Fruit fly (Drosophila melanogaster) whole organism, pupa: ENCODE measurements around the gene CG15143.

Experiments
- CG10348 ChIP-seq: fragments of 200-800 bp; sonication (Bioruptor generic); IDR thresholded peaks from 2 replicates; pipeline ENCODE4 v1.3.6; 2022; ENCODE audit warnings: missing biosample characterization, missing genetic modification characterization
- CG12605 ChIP-seq: fragments of 200-800 bp; sonication (Bioruptor generic); IDR thresholded peaks from 2 replicates; pipeline ENCODE4 v1.3.6; 2022; ENCODE audit warnings: missing biosample characterization, missing genetic modification characterization
- CG13204 ChIP-seq: fragments of 200-800 bp; sonication (Bioruptor generic); optimal IDR thresholded peaks from 2 replicates; lab custom pipeline; 2018; ENCODE audit warnings: missing biosample characterization, mild to moderate bottlenecking, missing genetic modification characterization, moderate library complexity
- CG14655 ChIP-seq: fragments of 200-800 bp; sonication (Bioruptor generic); optimal IDR thresholded peaks from 3 replicates; lab custom pipeline; 2017; ENCODE audit warnings: mild to moderate bottlenecking, missing biosample characterization, missing genetic modification reagents, missing genetic modification characterization
- CG15710 ChIP-seq: fragments of 200-800 bp; sonication (Bioruptor generic); optimal IDR thresholded peaks from 2 replicates; lab custom pipeline; 2018; ENCODE audit warnings: missing biosample characterization, mild to moderate bottlenecking, missing genetic modification characterization, moderate library complexity
- CG17806 ChIP-seq: fragments of 200-800 bp; sonication (Bioruptor generic); optimal IDR thresholded peaks from 2 replicates; lab custom pipeline; 2018; ENCODE audit warnings: missing biosample characterization, mild to moderate bottlenecking, missing genetic modification characterization, moderate library complexity
- CG32121 ChIP-seq: fragments of 200-800 bp; sonication (Bioruptor generic); IDR thresholded peaks from 2 replicates; pipeline ENCODE4 v1.3.6; 2022; ENCODE audit warnings: missing biosample characterization, missing genetic modification characterization
- CG34367 ChIP-seq: fragments of 200-800 bp; sonication (Bioruptor generic); optimal IDR thresholded peaks from 2 replicates; lab custom pipeline; 2018; ENCODE audit warnings: missing biosample characterization, mild to moderate bottlenecking, missing genetic modification characterization
- CG4496 ChIP-seq: fragments of 200-800 bp; sonication (Bioruptor generic); IDR thresholded peaks from 3 replicates; pipeline ENCODE4 v1.3.6; 2022; ENCODE audit warnings: missing biosample characterization, missing genetic modification characterization
- CG8159 ChIP-seq: fragments of 200-800 bp; sonication (Bioruptor generic); optimal IDR thresholded peaks from 3 replicates; lab custom pipeline; 2018; ENCODE audit warnings: missing biosample characterization, mild to moderate bottlenecking, missing genetic modification characterization, moderate library complexity
- CG8301 ChIP-seq: fragments of 200-800 bp; sonication (Bioruptor generic); optimal IDR thresholded peaks from 2 replicates; lab custom pipeline; 2018; ENCODE audit warnings: missing biosample characterization, mild to moderate bottlenecking, missing genetic modification characterization
- CG9948 ChIP-seq: fragments of 200-800 bp; sonication (Bioruptor generic); optimal IDR thresholded peaks from 2 replicates; lab custom pipeline; 2018; ENCODE audit warnings: missing biosample characterization, mild to moderate bottlenecking, missing genetic modification characterization, moderate library complexity
- D1 ChIP-seq: fragments of 200-800 bp; sonication (Bioruptor generic); optimal IDR thresholded peaks from 2 replicates; lab custom pipeline; 2018; ENCODE audit warnings: missing biosample characterization, mild to moderate bottlenecking, missing genetic modification characterization, moderate library complexity
- EcR ChIP-seq: fragments of 200-800 bp; sonication (Bioruptor generic); optimal IDR thresholded peaks from 3 replicates; lab custom pipeline; 2019; ENCODE audit warnings: missing biosample characterization, missing genetic modification characterization, mild to moderate bottlenecking, moderate library complexity, missing genetic modification reagents
- Ets98B ChIP-seq: fragments of 200-800 bp; sonication (Bioruptor generic); IDR thresholded peaks from 2 replicates; pipeline ENCODE4 v1.3.6; 2022; ENCODE audit warnings: missing biosample characterization, missing genetic modification characterization
- Pif1A ChIP-seq: fragments of 200-800 bp; sonication (Bioruptor generic); optimal IDR thresholded peaks from 3 replicates; lab custom pipeline; 2016; ENCODE audit warnings: missing biosample characterization, missing genetic modification characterization
- Pif1B ChIP-seq: fragments of 200-800 bp; sonication (Bioruptor generic); optimal IDR thresholded peaks from 3 replicates; lab custom pipeline; 2016; ENCODE audit warnings: missing biosample characterization, missing genetic modification characterization
- Snoo ChIP-seq: fragments of 200-800 bp; sonication (Bioruptor generic); optimal IDR thresholded peaks from 3 replicates; lab custom pipeline; 2017; ENCODE audit warnings: missing biosample characterization, mild to moderate bottlenecking, missing genetic modification characterization, inconsistent platforms
- fd96Ca ChIP-seq: fragments of 200-800 bp; sonication (Bioruptor generic); IDR thresholded peaks from 3 replicates; pipeline ENCODE4 v1.3.6; 2022; ENCODE audit warnings: missing biosample characterization, missing genetic modification characterization
- gl ChIP-seq: fragments of 200-800 bp; sonication (Bioruptor generic); optimal IDR thresholded peaks from 2 replicates; lab custom pipeline; 2018; ENCODE audit warnings: missing biosample characterization, mild to moderate bottlenecking, missing genetic modification characterization
- rn ChIP-seq: fragments of 200-800 bp; sonication (Bioruptor generic); IDR thresholded peaks from 2 replicates; pipeline ENCODE4 v1.3.6; 2022; ENCODE audit warnings: missing biosample characterization, missing genetic modification characterization

Gene CG15143

DNA sequence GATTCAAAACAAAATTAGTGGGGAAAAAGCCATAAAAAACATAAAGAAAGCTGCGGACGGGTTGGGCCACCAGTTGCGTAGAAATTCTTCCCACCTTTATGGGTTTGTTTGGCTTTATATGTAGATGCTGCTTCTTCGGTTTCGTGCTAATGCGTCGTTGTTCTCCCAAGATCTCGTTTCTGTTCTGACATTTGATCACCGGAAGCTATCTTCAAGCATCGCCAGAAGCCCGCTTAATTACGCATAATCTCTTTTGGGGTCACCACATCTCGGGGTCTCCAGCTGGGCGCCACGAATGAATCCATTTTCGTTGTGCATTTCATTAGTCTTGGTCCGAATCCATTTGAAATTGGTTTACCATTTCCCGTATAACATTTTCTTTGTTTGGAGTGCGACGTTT is 28.6 kb downstream of the CG15143 start:
- TF ChIP-seq CG13204 (GFP tag; lab: Kevin White, UChicago) (no peak), CG32121 (no peak), Pif1A (GFP tag; lab: Kevin White, UChicago) (no peak), CG4496 (GFP tag; lab: Robert Waterston, UW) (no peak), Pif1B (GFP tag; lab: Kevin White, UChicago) (no peak)

DNA sequence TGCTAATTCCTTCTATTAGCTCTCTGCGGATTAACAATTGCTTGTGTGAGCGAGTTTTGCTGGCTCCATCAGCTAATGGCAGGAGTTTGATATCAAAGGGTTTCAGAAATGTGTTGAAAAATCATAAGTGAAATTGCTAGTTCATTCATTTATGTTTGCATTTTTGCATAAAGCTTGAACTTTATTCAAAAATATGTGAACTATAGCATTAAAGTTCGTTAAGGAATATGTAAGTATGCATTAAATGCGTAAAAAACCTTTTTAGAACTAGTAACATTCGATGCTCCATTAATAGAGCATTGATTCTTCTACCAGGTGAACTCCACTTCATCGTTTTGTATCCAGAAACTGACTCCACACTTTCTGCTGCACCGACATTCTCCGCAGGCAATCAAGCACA is 31.7 kb downstream of the CG15143 start:
- TF ChIP-seq CG8301 (no peak), rn (no peak), CG10348 (no peak), Ets98B (GFP tag; lab: Robert Waterston, UW) (no peak), CG32121 (no peak), CG15710 (tag; lab: Kevin White, UChicago) (no peak), CG9948 (tag; lab: Kevin White, UChicago) (no peak)
- TF ChIP-seq, all 21 proteins: peak for 0

DNA sequence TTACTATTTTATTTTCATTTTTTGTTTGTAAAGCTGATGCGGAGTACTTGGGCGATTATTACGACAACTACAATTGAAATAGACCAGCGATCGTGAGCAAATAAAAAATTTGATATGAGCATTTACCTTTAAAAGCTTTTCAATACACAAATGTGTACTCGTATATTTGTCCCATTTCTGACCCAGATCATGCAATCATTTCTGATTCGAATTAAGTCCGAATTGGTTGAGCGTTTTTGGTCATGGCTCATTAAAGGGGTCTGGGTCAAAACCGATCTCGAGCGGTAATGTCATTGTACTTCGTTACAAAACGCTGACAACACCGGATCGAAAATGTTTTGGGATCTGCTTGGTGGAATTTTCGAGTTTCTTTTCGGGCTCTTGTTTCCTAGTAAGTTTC is 38.1 kb downstream of the CG15143 start, which contains the start of gene CG43220:
CG43220 (plus strand) TSS at position 301 of the 400 bp plus-strand sequence.
- TF ChIP-seq rn, result no peak
- TF ChIP-seq CG12605 (GFP tag; lab: Robert Waterston, UW), result no peak
- no peak for TF ChIP-seq CG4496 (GFP tag; lab: Robert Waterston, UW)
- TF ChIP-seq Pif1B (GFP tag; lab: Kevin White, UChicago), result no peak
- TF ChIP-seq CG15710 (tag; lab: Kevin White, UChicago), result no peak
- no peak for TF ChIP-seq CG9948 (tag; lab: Kevin White, UChicago)
- no peak for TF ChIP-seq CG34367 (tag; lab: Kevin White, UChicago)
- no peak for TF ChIP-seq D1 (tag; lab: Kevin White, UChicago)
- no peak for TF ChIP-seq CG13204 (GFP tag; lab: Kevin White, UChicago)
- TF ChIP-seq Ets98B (GFP tag; lab: Robert Waterston, UW), result no peak
- TF ChIP-seq CG8159 (tag; lab: Kevin White, UChicago), result no peak
- no peak for TF ChIP-seq Pif1A (GFP tag; lab: Kevin White, UChicago)
- no peak for TF ChIP-seq CG8301
- no peak for TF ChIP-seq CG14655 (GFP tag; lab: Kevin White, UChicago)
- TF ChIP-seq CG32121, result no peak
- TF ChIP-seq CG17806 (tag; lab: Kevin White, UChicago), result no peak
- TF ChIP-seq gl (tag; lab: Kevin White, UChicago), result no peak
- no peak for TF ChIP-seq Snoo (tag; lab: Kevin White, UChicago)
- TF ChIP-seq EcR (GFP tag; lab: Kevin White, UChicago), result no peak
- no peak for TF ChIP-seq fd96Ca (GFP tag; lab: Robert Waterston, UW)

DNA sequence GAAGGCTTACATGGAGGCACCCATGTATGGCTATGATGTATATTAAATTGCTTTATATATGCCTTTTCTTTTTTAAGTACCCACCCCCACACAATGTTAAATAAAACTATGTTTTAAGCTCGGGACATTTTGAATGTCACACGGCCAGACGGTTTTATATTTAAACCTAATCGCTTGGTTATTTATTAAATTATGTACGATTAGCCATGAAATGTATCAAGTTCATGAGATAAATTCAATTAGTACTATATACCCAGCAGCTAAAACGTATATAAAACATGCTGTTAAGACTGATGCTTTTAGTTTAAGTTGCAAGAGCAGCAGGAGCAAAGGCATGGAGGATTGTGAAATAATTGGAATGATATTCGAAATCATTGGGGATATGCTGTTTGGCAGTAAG is 38.9 kb downstream of the CG15143 start, which contains the start of the genes CG43221 and CG43645:
CG43221 (plus strand) TSS at position 301 of the 400 bp plus-strand sequence.
CG43645 (plus strand) TSS at position 301 of the 400 bp plus-strand sequence.
- TF ChIP-seq CG15710 (tag; lab: Kevin White, UChicago) (no peak), Pif1B (GFP tag; lab: Kevin White, UChicago) (no peak), rn (no peak), CG10348 (no peak), CG12605 (GFP tag; lab: Robert Waterston, UW) (no peak), CG34367 (tag; lab: Kevin White, UChicago) (no peak), CG32121 (no peak), Pif1A (GFP tag; lab: Kevin White, UChicago) (no peak), fd96Ca (GFP tag; lab: Robert Waterston, UW) (no peak), CG4496 (GFP tag; lab: Robert Waterston, UW) (no peak), EcR (GFP tag; lab: Kevin White, UChicago) (no peak), D1 (tag; lab: Kevin White, UChicago) (no peak), CG14655 (GFP tag; lab: Kevin White, UChicago) (no peak), CG13204 (GFP tag; lab: Kevin White, UChicago) (no peak), CG8301 (no peak), Snoo (tag; lab: Kevin White, UChicago) (no peak), CG9948 (tag; lab: Kevin White, UChicago) (no peak), Ets98B (GFP tag; lab: Robert Waterston, UW) (no peak)

DNA sequence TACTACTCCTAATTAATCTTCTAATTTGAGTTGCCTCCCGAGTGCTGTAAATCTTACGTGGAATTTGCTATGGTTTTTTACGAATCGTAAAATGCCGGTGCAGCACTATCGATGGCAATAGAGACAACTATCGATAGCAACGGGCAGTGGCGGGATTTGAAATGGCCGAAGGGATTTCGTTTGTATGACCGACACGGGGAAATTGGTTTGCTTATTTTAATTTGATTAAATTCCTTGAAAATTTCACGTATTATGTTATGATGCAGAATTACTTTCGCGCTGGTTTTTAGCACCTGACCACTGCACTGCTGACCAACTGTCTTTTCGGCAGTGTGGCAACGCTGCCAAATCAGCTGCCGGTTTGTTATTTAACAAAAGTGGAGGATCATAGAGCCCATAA is 40.2 kb downstream of the CG15143 start, which contains the start of the genes GCS2beta and CG5131:
GCS2beta (minus strand) TSS at position 134 of the 400 bp plus-strand sequence.
CG5131 (plus strand) TSS at position 328 of the 400 bp plus-strand sequence.
- peak; percentile 92 for TF ChIP-seq Ets98B (GFP tag; lab: Robert Waterston, UW)
- TF ChIP-seq CG15710 (tag; lab: Kevin White, UChicago), result peak; percentile 84
- peak; percentile 84 for TF ChIP-seq CG10348
- peak; percentile 96 for TF ChIP-seq CG4496 (GFP tag; lab: Robert Waterston, UW)
- peak; percentile 77 for TF ChIP-seq Pif1B (GFP tag; lab: Kevin White, UChicago)
- no peak for TF ChIP-seq EcR (GFP tag; lab: Kevin White, UChicago)
- TF ChIP-seq CG8301, result peak; percentile 83
- TF ChIP-seq CG14655 (GFP tag; lab: Kevin White, UChicago), result peak; percentile 82
- peak; percentile 76 for TF ChIP-seq CG34367 (tag; lab: Kevin White, UChicago)
- peak; percentile 91 for TF ChIP-seq rn
- TF ChIP-seq Pif1A (GFP tag; lab: Kevin White, UChicago), result peak; percentile 93
- TF ChIP-seq fd96Ca (GFP tag; lab: Robert Waterston, UW), result peak; percentile 96
- TF ChIP-seq CG17806 (tag; lab: Kevin White, UChicago), result peak; percentile 76
- TF ChIP-seq CG8159 (tag; lab: Kevin White, UChicago), result peak; percentile 75
- TF ChIP-seq D1 (tag; lab: Kevin White, UChicago), result peak; percentile 23
- TF ChIP-seq gl (tag; lab: Kevin White, UChicago), result peak; percentile 56
- TF ChIP-seq Snoo (tag; lab: Kevin White, UChicago), result peak; percentile 88
- peak; percentile 88 for TF ChIP-seq CG32121
- peak; percentile 78 for TF ChIP-seq CG9948 (tag; lab: Kevin White, UChicago)
- no peak for TF ChIP-seq CG13204 (GFP tag; lab: Kevin White, UChicago)
- 0 out of 2 replicates have a peak, but pooled peaks have one; percentile 40 for TF ChIP-seq CG12605 (GFP tag; lab: Robert Waterston, UW)
- TF ChIP-seq, all 21 proteins: peak for 19
